Worm (Caenorhabditis elegans): ENCODE measurements around the gene T01C3.3.

- TF ChIP-seq him-1 (tag; optimal IDR thresholded peaks at IDR 0.05) (no peak), dao-5 (tag; optimal IDR thresholded peaks at IDR 0.05) (no peak)
These were observed 1.6 kb downstream of the T01C3.3 start, which contains the start of the genes cdt-2 and T01C3.2 for ce11 chrV:14990843-14991242.

Measured in whole organism, L4/young adult.